Fruit fly (Drosophila melanogaster): Measurements from ENCODE around the gene ppk7.

ppk7 gene

dm6 chr2L:6360059-6360458 lies 5.9 kb upstream of the ppk7 start:
- no peak for TF ChIP-seq Sin3A (optimal IDR thresholded peaks at IDR 0.05)
- TF ChIP-seq Myc (optimal IDR thresholded peaks at IDR 0.05): no peak
- TF ChIP-seq ttk (optimal IDR thresholded peaks at IDR 0.05): no peak
- no peak for TF ChIP-seq psq (optimal IDR thresholded peaks at IDR 0.05)
- TF ChIP-seq h (optimal IDR thresholded peaks at IDR 0.05): no peak
- no peak for TF ChIP-seq insv (optimal IDR thresholded peaks at IDR 0.05)

- TF ChIP-seq insv (optimal IDR thresholded peaks at IDR 0.05) (no peak), psq (optimal IDR thresholded peaks at IDR 0.05) (no peak)
Measured at dm6 chr2L:6358218-6358617, 4.1 kb upstream of the ppk7 start, which contains the start of gene CG9500. Gene CG9500, minus strand, starts transcription at chr2L:6358318.

dm6 chr2L:6356686-6357362 lies 2.7 kb upstream of the ppk7 start:
- TF ChIP-seq ttk (optimal IDR thresholded peaks at IDR 0.05) (no peak), psq (optimal IDR thresholded peaks at IDR 0.05) (no peak), h (optimal IDR thresholded peaks at IDR 0.05) (no peak), Myc (optimal IDR thresholded peaks at IDR 0.05) (no peak), insv (optimal IDR thresholded peaks at IDR 0.05) (no peak), Sin3A (optimal IDR thresholded peaks at IDR 0.05) (no peak)

- no peak for TF ChIP-seq ttk (optimal IDR thresholded peaks at IDR 0.05)
- no peak for TF ChIP-seq Myc (optimal IDR thresholded peaks at IDR 0.05)
- no peak for TF ChIP-seq Sin3A (optimal IDR thresholded peaks at IDR 0.05)
- TF ChIP-seq insv (optimal IDR thresholded peaks at IDR 0.05): no peak
Measured at dm6 chr2L:6356134-6356533, 2.0 kb upstream of the ppk7 start.

dm6 chr2L:6354656-6355055 lies 525 bp upstream of the ppk7 start, which contains the start of gene ppk14:
Gene ppk14, plus strand, starts transcription at chr2L:6354956.
- no peak for TF ChIP-seq insv (optimal IDR thresholded peaks at IDR 0.05)
- no peak for TF ChIP-seq Sin3A (optimal IDR thresholded peaks at IDR 0.05)
- no peak for TF ChIP-seq Myc (optimal IDR thresholded peaks at IDR 0.05)
- no peak for TF ChIP-seq psq (optimal IDR thresholded peaks at IDR 0.05)
- TF ChIP-seq h (optimal IDR thresholded peaks at IDR 0.05): no peak

- no peak for TF ChIP-seq Myc (optimal IDR thresholded peaks at IDR 0.05)
- no peak for TF ChIP-seq Sin3A (optimal IDR thresholded peaks at IDR 0.05)
- no peak for TF ChIP-seq insv (optimal IDR thresholded peaks at IDR 0.05)
- no peak for TF ChIP-seq ttk (optimal IDR thresholded peaks at IDR 0.05)
- no peak for TF ChIP-seq psq (optimal IDR thresholded peaks at IDR 0.05)
- no peak for TF ChIP-seq h (optimal IDR thresholded peaks at IDR 0.05)
Measured at dm6 chr2L:6351809-6352182, 2.3 kb downstream of the ppk7 start.

dm6 chr2L:6350984-6351808 lies 2.9 kb downstream of the ppk7 start, which contains the start of gene CG9498:
Gene CG9498, minus strand, starts transcription at chr2L:6351034.
- TF ChIP-seq h (optimal IDR thresholded peaks at IDR 0.05): no peak

- no peak for TF ChIP-seq ttk (optimal IDR thresholded peaks at IDR 0.05)
- TF ChIP-seq Myc (optimal IDR thresholded peaks at IDR 0.05): no peak
- no peak for TF ChIP-seq h (optimal IDR thresholded peaks at IDR 0.05)
- TF ChIP-seq insv (optimal IDR thresholded peaks at IDR 0.05): no peak
- no peak for TF ChIP-seq Sin3A (optimal IDR thresholded peaks at IDR 0.05)
- TF ChIP-seq psq (optimal IDR thresholded peaks at IDR 0.05): no peak
Measured at dm6 chr2L:6348327-6348726, 5.8 kb downstream of the ppk7 start, which contains the start of gene CG9497. Gene CG9497, minus strand, starts transcription at chr2L:6348427.

- no peak for TF ChIP-seq Sin3A (optimal IDR thresholded peaks at IDR 0.05)
- no peak for TF ChIP-seq Myc (optimal IDR thresholded peaks at IDR 0.05)
- no peak for TF ChIP-seq ttk (optimal IDR thresholded peaks at IDR 0.05)
- TF ChIP-seq h (optimal IDR thresholded peaks at IDR 0.05): no peak
- TF ChIP-seq psq (optimal IDR thresholded peaks at IDR 0.05): no peak
- no peak for TF ChIP-seq insv (optimal IDR thresholded peaks at IDR 0.05)
Measured at dm6 chr2L:6343084-6343873, 10.9 kb downstream of the ppk7 start.

- TF ChIP-seq Myc (optimal IDR thresholded peaks at IDR 0.05): no peak
- no peak for TF ChIP-seq insv (optimal IDR thresholded peaks at IDR 0.05)
- TF ChIP-seq Sin3A (optimal IDR thresholded peaks at IDR 0.05): no peak
- TF ChIP-seq h (optimal IDR thresholded peaks at IDR 0.05): no peak
- TF ChIP-seq ttk (optimal IDR thresholded peaks at IDR 0.05): no peak
- TF ChIP-seq psq (optimal IDR thresholded peaks at IDR 0.05): no peak
Measured at dm6 chr2L:6341246-6341645, 12.9 kb downstream of the ppk7 start.

dm6 chr2L:6340222-6340725 lies 13.9 kb downstream of the ppk7 start:
- TF ChIP-seq insv (optimal IDR thresholded peaks at IDR 0.05) (no peak), psq (optimal IDR thresholded peaks at IDR 0.05) (no peak), h (optimal IDR thresholded peaks at IDR 0.05) (no peak), Myc (optimal IDR thresholded peaks at IDR 0.05) (no peak), ttk (optimal IDR thresholded peaks at IDR 0.05) (no peak), Sin3A (optimal IDR thresholded peaks at IDR 0.05) (no peak)

All from Kc167 (cell line).